Worm (Caenorhabditis elegans): Measurements from ENCODE around the gene Y59H11AM.4.

Y59H11AM.4 gene

DNA sequence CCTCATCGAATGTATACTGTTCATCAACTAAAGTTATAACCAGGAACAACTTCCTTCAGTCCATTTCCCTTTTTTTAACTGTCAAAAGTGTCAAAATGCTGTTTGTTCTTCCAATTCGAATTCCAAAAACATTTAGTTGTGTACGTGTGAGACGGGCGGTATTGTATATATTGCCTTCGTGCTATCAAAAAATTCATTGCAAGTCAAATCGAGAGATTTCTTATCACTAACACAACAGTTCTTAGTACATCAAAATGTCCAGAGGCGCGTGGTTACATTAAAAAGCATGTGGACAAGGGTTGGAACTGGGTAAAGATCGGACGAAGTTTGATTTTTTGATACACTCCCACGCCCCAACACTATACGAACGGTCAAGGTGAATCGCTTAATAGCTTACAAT lies 41.8 kb downstream of the Y59H11AM.4 start (continued):
- TF ChIP-seq vab-7 (GFP tag; IDR thresholded peaks at IDR 0.05) = no peak
- no peak for TF ChIP-seq nhr-42 (GFP tag; IDR thresholded peaks at IDR 0.05)
- TF ChIP-seq R02D3.7 (tag; optimal IDR thresholded peaks at IDR 0.05) = no peak
- no peak for TF ChIP-seq ZK546.5 (tag; optimal IDR thresholded peaks at IDR 0.05)
- TF ChIP-seq gei-8 (GFP tag; optimal IDR thresholded peaks at IDR 0.05) = no peak
- no peak for TF ChIP-seq T26A8.4 (GFP tag; IDR thresholded peaks at IDR 0.05)
- no peak for TF ChIP-seq zip-2 (tag; optimal IDR thresholded peaks at IDR 0.05)
- TF ChIP-seq set-16 (GFP tag; IDR thresholded peaks at IDR 0.05) = no peak
- TF ChIP-seq duxl-1 (tag; optimal IDR thresholded peaks at IDR 0.05; ENCODE audit: poor library complexity) = peak; percentile 1
- TF ChIP-seq dmd-6 (GFP tag; IDR thresholded peaks at IDR 0.05) = peak; percentile 96
- no peak for TF ChIP-seq lin-38 (GFP tag; IDR thresholded peaks at IDR 0.05)
- no peak for TF ChIP-seq dpl-1 (GFP tag; optimal IDR thresholded peaks at IDR 0.05)
- 0 out of 2 replicates have a peak, but pooled peaks have one; percentile 25 for TF ChIP-seq ceh-20 (GFP tag; IDR thresholded peaks at IDR 0.05)
- no peak for TF ChIP-seq attf-4 (tag; optimal IDR thresholded peaks at IDR 0.05)
- TF ChIP-seq F10B5.3 (tag; optimal IDR thresholded peaks at IDR 0.05) = no peak
- TF ChIP-seq lin-29 (GFP tag; IDR thresholded peaks at IDR 0.05) = no peak
- no peak for TF ChIP-seq ztf-11 (tag; optimal IDR thresholded peaks at IDR 0.05)
- peak in 1 of 2 experiments; percentile 34 for TF ChIP-seq hif-1 (tag; optimal IDR thresholded peaks at IDR 0.05)
- TF ChIP-seq mdt-29 (GFP tag; IDR thresholded peaks at IDR 0.05) = no peak
- no peak for TF ChIP-seq zfp-3 (GFP tag; conservative IDR thresholded peaks at IDR 0.05)
- no peak for TF ChIP-seq F26F4.8 (GFP tag; conservative IDR thresholded peaks at IDR 0.05)
- no peak for TF ChIP-seq zip-11 (GFP tag; IDR thresholded peaks at IDR 0.05)
- no peak for TF ChIP-seq ctbp-1 (GFP tag; IDR thresholded peaks at IDR 0.05)
- peak; percentile 27 for TF ChIP-seq nhr-77 (tag; optimal IDR thresholded peaks at IDR 0.05)
- peak; percentile 80 for TF ChIP-seq pqm-1 (tag; optimal IDR thresholded peaks at IDR 0.05)
- TF ChIP-seq nhr-10 (tag; optimal IDR thresholded peaks at IDR 0.05) = no peak
- no peak for TF ChIP-seq ceh-62 (tag; optimal IDR thresholded peaks at IDR 0.05)
- peak; percentile 83 for TF ChIP-seq php-3 (GFP tag; IDR thresholded peaks at IDR 0.05)
- TF ChIP-seq D1046.2 (GFP tag; IDR thresholded peaks at IDR 0.05) = no peak
- TF ChIP-seq spr-3 (GFP tag; optimal IDR thresholded peaks at IDR 0.05) = no peak
- TF ChIP-seq dve-1 (tag; optimal IDR thresholded peaks at IDR 0.05; ENCODE audit: insufficient read depth) = peak; percentile 94
- TF ChIP-seq mep-1 (tag; optimal IDR thresholded peaks at IDR 0.05) = peak; percentile 37
- TF ChIP-seq nhr-237 (tag; optimal IDR thresholded peaks at IDR 0.05) = no peak
- TF ChIP-seq tra-1 (GFP tag; IDR thresholded peaks at IDR 0.05) = peak; percentile 67; the same call in 1 of the 2 replicates
- TF ChIP-seq mxl-2 (GFP tag; conservative IDR thresholded peaks at IDR 0.05) = no peak
- peak; percentile 92 for TF ChIP-seq hlh-11 (tag; optimal IDR thresholded peaks at IDR 0.05)
- no peak for TF ChIP-seq daf-12 (tag; optimal IDR thresholded peaks at IDR 0.05)
- TF ChIP-seq F49E8.2 (tag; optimal IDR thresholded peaks at IDR 0.05; ENCODE audit: borderline replicate concordance) = no peak
- no peak for TF ChIP-seq ceh-32 (tag; optimal IDR thresholded peaks at IDR 0.05; ENCODE audit: poor library complexity)
- no peak for TF ChIP-seq dmd-9 (GFP tag; IDR thresholded peaks at IDR 0.05)
- TF ChIP-seq jun-1 (tag; optimal IDR thresholded peaks at IDR 0.05) = peak; percentile 8
- no peak for TF ChIP-seq aly-2 (tag; optimal IDR thresholded peaks at IDR 0.05)
- peak in 1 of 2 experiments; percentile 49 for TF ChIP-seq lsy-2 (tag; optimal IDR thresholded peaks at IDR 0.05)
- no peak for TF ChIP-seq fos-1 (tag; optimal IDR thresholded peaks at IDR 0.05)
- no peak for TF ChIP-seq lin-15B (tag; optimal IDR thresholded peaks at IDR 0.05)
- no peak for TF ChIP-seq nhr-41 (GFP tag; IDR thresholded peaks at IDR 0.05)
- no peak for TF ChIP-seq rbr-2 (tag; optimal IDR thresholded peaks at IDR 0.05)
- TF ChIP-seq Y48G9A.11 (GFP tag; IDR thresholded peaks at IDR 0.05) = no peak
- TF ChIP-seq unc-62 (GFP tag; optimal IDR thresholded peaks at IDR 0.05 in 1 of 2) = no peak
- TF ChIP-seq unc-62 (tag; optimal IDR thresholded peaks at IDR 0.05) = no peak
- TF ChIP-seq hmg-1.1 (GFP tag; IDR thresholded peaks at IDR 0.05) = no peak
- TF ChIP-seq daf-16 (GFP tag; optimal IDR thresholded peaks at IDR 0.05) = peak in 1 of 2 experiments; percentile 11
- TF ChIP-seq daf-16 (tag; optimal IDR thresholded peaks at IDR 0.05) = peak; percentile 97
